Worm (Caenorhabditis elegans) whole organism, L4 larva: ENCODE data around the gene cest-4.
A peak's percentile ranks its signal among the peaks of the same experiment; 100 is the strongest.

ENCODE experiments used
- F10B5.3 ChIP-seq: sonication (generic microtip); optimal IDR thresholded peaks from 2 replicates; lab custom pipeline; 2016; ENCODE audit warnings: mild to moderate bottlenecking, missing genetic modification characterization, missing compliant biosample characterization
- F44E2.7 ChIP-seq: fragments of 200-800 bp; sonication (Bioruptor generic); IDR thresholded peaks from 2 replicates; pipeline ENCODE4 v2.1.2; 2022; ENCODE audit warnings: missing genetic modification characterization, missing compliant biosample characterization
- aha-1 ChIP-seq: fragments of 150-350 bp; peaks from one replicate; lab custom pipeline; 2014; ENCODE audit warnings: missing biosample characterization, missing genetic modification characterization
- arid-1 ChIP-seq: fragments of 200-800 bp; sonication (Bioruptor generic); conservative IDR thresholded peaks from 2 replicates; pipeline ENCODE4 v1.3.6; 2022; ENCODE audit warnings: missing genetic modification reagents, missing genetic modification characterization, missing compliant biosample characterization
- attf-4 ChIP-seq: sonication (generic microtip); optimal IDR thresholded peaks from 3 replicates; lab custom pipeline; 2017; ENCODE audit warnings: missing biosample characterization, missing genetic modification characterization
- daf-12 ChIP-seq: fragments of 150-350 bp; optimal IDR thresholded peaks from 2 replicates; lab custom pipeline; 2014; ENCODE audit warnings: missing biosample characterization, missing genetic modification reagents, missing genetic modification characterization
- daf-16 ChIP-seq, 3 experiments: sonication (generic microtip); optimal IDR thresholded peaks; 2 replicates each; lab custom pipeline; 2016 to 2017; ENCODE audit warnings: missing genetic modification characterization in 3 of 3, missing genetic modification reagents in 3 of 3, mild to moderate bottlenecking in 2 of 3, missing compliant biosample characterization in 2 of 3, missing biosample characterization in 1 of 3, moderate library complexity in 1 of 3
- dmd-8 ChIP-seq: fragments of 200-800 bp; sonication (Bioruptor generic); IDR thresholded peaks from 2 replicates; pipeline ENCODE4 v1.3.6; 2022; ENCODE audit warnings: missing genetic modification characterization, missing compliant biosample characterization
- dve-1 ChIP-seq: sonication (generic microtip); optimal IDR thresholded peaks from 2 replicates; lab custom pipeline; 2017; ENCODE audit warnings: antibody characterized with exemption, mild to moderate bottlenecking, missing genetic modification characterization, missing compliant biosample characterization; ENCODE audit not compliant: insufficient read depth
- fkh-10 ChIP-seq: fragments of 150-350 bp; optimal IDR thresholded peaks from 2 replicates; lab custom pipeline; 2014; ENCODE audit warnings: missing biosample characterization, missing genetic modification reagents, missing genetic modification characterization
- gei-8 ChIP-seq: fragments of 200-800 bp; sonication (Bioruptor generic); optimal IDR thresholded peaks from 2 replicates; lab custom pipeline; 2018; ENCODE audit warnings: mild to moderate bottlenecking, missing genetic modification characterization, missing compliant biosample characterization
- hlh-11 ChIP-seq: fragments of 200-800 bp; sonication (Bioruptor generic); optimal IDR thresholded peaks from 2 replicates; lab custom pipeline; 2018; ENCODE audit warnings: mild to moderate bottlenecking, missing genetic modification characterization, missing compliant biosample characterization
- hlh-30 ChIP-seq: sonication (generic microtip); optimal IDR thresholded peaks from 2 replicates; lab custom pipeline; 2017; ENCODE audit warnings: antibody characterized with exemption, mild to moderate bottlenecking, missing genetic modification characterization, missing compliant biosample characterization; ENCODE audit not compliant: insufficient read depth
- hmg-1.1 ChIP-seq: fragments of 200-800 bp; sonication (Bioruptor generic); IDR thresholded peaks from 2 replicates; pipeline ENCODE4 v1.3.6; 2022; ENCODE audit warnings: missing genetic modification reagents, missing genetic modification characterization, missing compliant biosample characterization
- lin-1 ChIP-seq: fragments of 200-800 bp; sonication (Bioruptor generic); IDR thresholded peaks from 2 replicates; pipeline ENCODE4 v1.3.6; 2022; ENCODE audit warnings: missing genetic modification reagents, missing genetic modification characterization, missing compliant biosample characterization
- lin-15B ChIP-seq: fragments of 150-350 bp; sonication (generic microtip); optimal IDR thresholded peaks from 3 replicates; lab custom pipeline; 2014; ENCODE audit warnings: missing biosample characterization, missing genetic modification characterization
- lin-38 ChIP-seq: fragments of 200-800 bp; sonication (Bioruptor generic); IDR thresholded peaks from 2 replicates; pipeline ENCODE4 v1.3.6; 2022; ENCODE audit warnings: missing genetic modification reagents, missing genetic modification characterization, missing compliant biosample characterization
- mep-1 ChIP-seq: fragments of 150-350 bp; sonication (generic microtip); optimal IDR thresholded peaks from 3 replicates; lab custom pipeline; 2014; ENCODE audit warnings: missing biosample characterization, missing genetic modification characterization
- mes-2 ChIP-seq: sonication (generic microtip); optimal IDR thresholded peaks from 2 replicates; lab custom pipeline; 2016; ENCODE audit warnings: missing genotype, mild to moderate bottlenecking, missing genetic modification characterization, missing compliant biosample characterization; ENCODE audit not compliant: poor library complexity, severe bottlenecking
- nhr-102 ChIP-seq: sonication (generic microtip); optimal IDR thresholded peaks from 2 replicates; lab custom pipeline; 2016; ENCODE audit warnings: mild to moderate bottlenecking, missing genetic modification characterization, moderate library complexity, missing compliant biosample characterization
- nhr-11 ChIP-seq: fragments of 150-350 bp; optimal IDR thresholded peaks from 2 replicates; lab custom pipeline; 2014; ENCODE audit warnings: missing biosample characterization, missing genetic modification characterization
- nhr-28 ChIP-seq: fragments of 150-350 bp; optimal IDR thresholded peaks from 2 replicates; lab custom pipeline; 2014; ENCODE audit warnings: missing biosample characterization, missing genetic modification characterization
- nhr-41 ChIP-seq: fragments of 200-800 bp; sonication (Bioruptor generic); IDR thresholded peaks from 2 replicates; pipeline ENCODE4 v1.3.6; 2022; ENCODE audit warnings: missing genetic modification reagents, missing genetic modification characterization, missing compliant biosample characterization
- nhr-48 ChIP-seq: sonication (generic microtip); optimal IDR thresholded peaks from 2 replicates; lab custom pipeline; 2016; ENCODE audit warnings: mild to moderate bottlenecking, missing genetic modification characterization, missing compliant biosample characterization
- nhr-6 ChIP-seq: fragments of 150-350 bp; optimal IDR thresholded peaks from 2 replicates; lab custom pipeline; 2014; ENCODE audit warnings: missing biosample characterization, missing genetic modification characterization
- nhr-77 ChIP-seq: fragments of 150-350 bp; optimal IDR thresholded peaks from 2 replicates; lab custom pipeline; 2014; ENCODE audit warnings: missing biosample characterization, missing genetic modification characterization
- pha-4 ChIP-seq, 2 experiments: fragments of 150-350 bp in 1 of 2; fragments of 200-800 bp in 1 of 2; sonication (Bioruptor generic) in 1 of 2; IDR thresholded peaks in 1 of 2; optimal IDR thresholded peaks in 1 of 2; 2 replicates each; pipeline versions ENCODE4 v1.3.6 to Lab custom; 2014 to 2022; ENCODE audit warnings: missing genetic modification characterization in 2 of 2, missing genetic modification reagents in 2 of 2, missing biosample characterization in 1 of 2, missing compliant biosample characterization in 1 of 2
- rbr-2 ChIP-seq: sonication (generic microtip); optimal IDR thresholded peaks from 2 replicates; lab custom pipeline; 2016; ENCODE audit warnings: missing genotype, missing genetic modification characterization, missing compliant biosample characterization
- sdz-12 ChIP-seq: fragments of 200-800 bp; sonication (Bioruptor generic); optimal IDR thresholded peaks from 2 replicates; lab custom pipeline; 2018; ENCODE audit warnings: mild to moderate bottlenecking, missing genetic modification characterization, missing compliant biosample characterization
- set-16 ChIP-seq: fragments of 200-800 bp; sonication (Bioruptor generic); IDR thresholded peaks from 2 replicates; pipeline ENCODE4 v1.3.6; 2022; ENCODE audit warnings: missing genetic modification reagents, missing genetic modification characterization, missing compliant biosample characterization
- skn-1 ChIP-seq: fragments of 150-350 bp; optimal IDR thresholded peaks from 2 replicates; lab custom pipeline; 2014; ENCODE audit warnings: missing biosample characterization, missing genetic modification characterization
- snpc-1.2 ChIP-seq: fragments of 200-800 bp; sonication (Bioruptor generic); IDR thresholded peaks from 2 replicates; pipeline ENCODE4 v1.3.6; 2022; ENCODE audit warnings: missing genetic modification reagents, missing genetic modification characterization, missing compliant biosample characterization
- unc-62 ChIP-seq, 3 experiments: fragments of 150-350 bp in 1 of 3; sonication (generic microtip); optimal IDR thresholded peaks in 2 of 3; peaks in 1 of 3; 1 replicate in 1 of 3; 2 replicates in 2 of 3; lab custom pipeline; 2014 to 2017; ENCODE audit warnings: missing biosample characterization in 3 of 3, missing genetic modification characterization in 3 of 3, missing genetic modification reagents in 3 of 3, missing genotype in 1 of 3
- zfp-2 ChIP-seq: sonication (generic microtip); optimal IDR thresholded peaks from 2 replicates; lab custom pipeline; 2016; ENCODE audit warnings: mild to moderate bottlenecking, missing genetic modification characterization, missing compliant biosample characterization
- zfp-3 ChIP-seq: fragments of 200-800 bp; sonication (Bioruptor generic); conservative IDR thresholded peaks from 2 replicates; pipeline ENCODE4 v1.3.6; 2022; ENCODE audit warnings: missing genetic modification reagents, missing genetic modification characterization, missing compliant biosample characterization

cest-4 gene

ce11 chrIV:6785873-6786272, 16.3 kb downstream of the cest-4 start (continued):
- TF ChIP-seq F10B5.3 (no peak), mep-1 (tag; lab: Kevin White, UChicago) (peak; percentile 85), lin-1 (GFP tag; lab: Robert Waterston, UW) (peak; percentile 78; the same call in 1 of the 2 replicates), dve-1 (tag; lab: Kevin White, UChicago) (peak; percentile 84), daf-12 (no peak), lin-15B (tag; lab: Kevin White, UChicago) (no peak), nhr-6 (tag; lab: Kevin White, UChicago) (peak; percentile 13), dmd-8 (GFP tag; lab: Robert Waterston, UW) (no peak)

ce11 chrIV:6785151-6785550, 17.0 kb downstream of the cest-4 start, which contains the start of gene dyci-1:
Gene dyci-1 (minus strand): TSS chrIV:6785272.
- TF ChIP-seq set-16 (GFP tag; lab: Robert Waterston, UW) (no peak), zfp-3 (no peak), lin-38 (GFP tag; lab: Robert Waterston, UW) (peak; percentile 27; the same call in 1 of the 2 replicates), nhr-11 (tag; lab: Kevin White, UChicago) (peak; percentile 4), fkh-10 (no peak), dve-1 (tag; lab: Kevin White, UChicago) (peak; percentile 61), nhr-6 (tag; lab: Kevin White, UChicago) (peak; percentile 51), mes-2 (tag; lab: Kevin White, UChicago) (peak; percentile 38), hmg-1.1 (GFP tag; lab: Robert Waterston, UW) (peak; percentile 36; the same call in 1 of the 2 replicates), mep-1 (tag; lab: Kevin White, UChicago) (peak; percentile 39), aha-1 (peak; percentile 16), sdz-12 (GFP tag; lab: Kevin White, UChicago) (no peak), nhr-28 (peak; percentile 50), zfp-2 (tag; lab: Kevin White, UChicago) (no peak), unc-62 (GFP tag; optimal IDR thresholded peaks at IDR 0.05 in 1 of 2; lab: Kevin White, UChicago) (no peak), unc-62 (tag; optimal IDR thresholded peaks at IDR 0.05; lab: Kevin White, UChicago) (no peak), hlh-11 (peak; percentile 59)

DNA sequence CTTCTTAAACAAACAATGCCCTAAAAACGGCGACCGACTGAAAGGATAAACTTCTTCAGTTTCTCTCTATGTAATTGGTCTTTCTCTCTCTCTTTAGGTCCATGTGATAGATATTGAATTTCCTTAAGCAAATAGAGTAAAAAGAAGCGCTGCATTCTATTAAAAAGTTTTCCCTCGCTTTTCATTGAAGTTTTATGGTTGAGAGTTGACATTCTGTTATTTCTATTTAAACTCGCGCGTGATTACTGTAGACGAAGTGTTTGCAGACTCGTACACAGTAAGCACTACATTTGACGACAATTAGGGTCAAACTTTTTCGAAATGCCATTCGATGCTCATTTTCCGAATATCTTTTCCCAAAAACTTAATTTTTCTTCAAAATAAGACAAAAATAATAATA, 25.0 kb downstream of the cest-4 start:
- TF ChIP-seq snpc-1.2 (GFP tag; lab: Robert Waterston, UW) (peak; percentile 62), F44E2.7 (GFP tag; lab: Robert Waterston, UW) (no peak)
- TF ChIP-seq, all 104 proteins: peak for 1

- TF ChIP-seq pha-4 (GFP tag; IDR thresholded peaks at IDR 0.05; lab: Robert Waterston, UW) (no peak), pha-4 (tag; optimal IDR thresholded peaks at IDR 0.05; lab: Kevin White, UChicago) (no peak), skn-1 (no peak), hlh-11 (no peak), rbr-2 (tag; lab: Kevin White, UChicago) (no peak), nhr-28 (peak; percentile 34), lin-38 (GFP tag; lab: Robert Waterston, UW) (no peak), hlh-30 (tag; lab: Kevin White, UChicago) (peak; percentile 22), daf-16 (GFP tag; optimal IDR thresholded peaks at IDR 0.05; lab: Kevin White, UChicago) (no peak), daf-16 (tag; optimal IDR thresholded peaks at IDR 0.05; lab: Kevin White, UChicago) (peak; percentile 48), nhr-77 (tag; lab: Kevin White, UChicago) (peak; percentile 44), nhr-102 (no peak), attf-4 (tag; lab: Kevin White, UChicago) (no peak), nhr-41 (GFP tag; lab: Robert Waterston, UW) (no peak), arid-1 (no peak), aha-1 (peak; percentile 52), nhr-48 (no peak), gei-8 (no peak), nhr-11 (tag; lab: Kevin White, UChicago) (no peak), dve-1 (tag; lab: Kevin White, UChicago) (peak; percentile 61), F44E2.7 (GFP tag; lab: Robert Waterston, UW) (no peak)
- TF ChIP-seq, all 104 proteins: peak for 6
Observed at ce11 chrIV:6771556-6771955, 30.6 kb downstream of the cest-4 start.
